Worm (Caenorhabditis elegans) whole organism, late embryonic: ENCODE results near the gene nhr-44.
A peak's percentile ranks its signal among the peaks of the same experiment; 100 is the strongest.

ENCODE experiments used
- C08G9.2 ChIP-seq: sonication (generic microtip); optimal IDR thresholded peaks from 2 replicates; lab custom pipeline; 2016; ENCODE audit warnings: mild to moderate bottlenecking, missing genetic modification characterization, moderate library complexity, missing compliant biosample characterization
- C38D4.7 ChIP-seq: fragments of 200-800 bp; sonication (Bioruptor generic); optimal IDR thresholded peaks from 2 replicates; lab custom pipeline; 2018; ENCODE audit warnings: mild to moderate bottlenecking, missing genetic modification characterization, moderate library complexity, missing compliant biosample characterization
- F13H6.1 ChIP-seq: sonication (generic microtip); optimal IDR thresholded peaks from 2 replicates; lab custom pipeline; 2016; ENCODE audit warnings: missing genetic modification characterization, missing compliant biosample characterization
- K09A11.1 ChIP-seq: sonication (generic microtip); optimal IDR thresholded peaks from 2 replicates; lab custom pipeline; 2017; ENCODE audit warnings: antibody characterized with exemption, mild to moderate bottlenecking, missing genetic modification characterization, missing compliant biosample characterization; ENCODE audit not compliant: insufficient read depth
- ceh-19 ChIP-seq: fragments of 200-800 bp; sonication (Bioruptor generic); optimal IDR thresholded peaks from 2 replicates; lab custom pipeline; 2018; ENCODE audit warnings: mild to moderate bottlenecking, missing genetic modification characterization, missing compliant biosample characterization
- ceh-24 ChIP-seq: sonication (generic microtip); optimal IDR thresholded peaks from 2 replicates; lab custom pipeline; 2016; ENCODE audit warnings: mild to moderate bottlenecking, missing genetic modification characterization, missing compliant biosample characterization
- ceh-45 ChIP-seq: fragments of 200-800 bp; sonication (Bioruptor generic); IDR thresholded peaks from 2 replicates; pipeline ENCODE4 v1.3.6; 2022; ENCODE audit warnings: missing genetic modification reagents, missing genetic modification characterization, missing compliant biosample characterization
- ceh-48 ChIP-seq: sonication (generic microtip); optimal IDR thresholded peaks from 2 replicates; lab custom pipeline; 2016; ENCODE audit warnings: missing genetic modification characterization, inconsistent platforms, missing compliant biosample characterization
- ceh-6 ChIP-seq: fragments of 200-800 bp; sonication (Bioruptor generic); optimal IDR thresholded peaks from 2 replicates; lab custom pipeline; 2018; ENCODE audit warnings: mild to moderate bottlenecking, missing genetic modification characterization, missing compliant biosample characterization
- che-1 ChIP-seq: sonication (generic microtip); optimal IDR thresholded peaks from 2 replicates; lab custom pipeline; 2016; ENCODE audit warnings: mild to moderate bottlenecking, missing genetic modification characterization, missing compliant biosample characterization
- dmd-4 ChIP-seq: sonication (generic microtip); optimal IDR thresholded peaks from 2 replicates; lab custom pipeline; 2016; ENCODE audit warnings: borderline replicate concordance, missing genetic modification characterization, missing compliant biosample characterization
- dve-1 ChIP-seq: sonication (generic microtip); optimal IDR thresholded peaks from 2 replicates; lab custom pipeline; 2017; ENCODE audit warnings: antibody characterized with exemption, mild to moderate bottlenecking, missing genetic modification characterization, missing compliant biosample characterization
- elt-2 ChIP-seq: sonication (generic microtip); optimal IDR thresholded peaks from 2 replicates; lab custom pipeline; 2016; ENCODE audit warnings: missing genetic modification reagents, missing genetic modification characterization, missing compliant biosample characterization
- elt-4 ChIP-seq: sonication (generic microtip); optimal IDR thresholded peaks from 2 replicates; lab custom pipeline; 2016; ENCODE audit warnings: missing genetic modification characterization, missing compliant biosample characterization
- ets-4 ChIP-seq: sonication (generic microtip); optimal IDR thresholded peaks from 2 replicates; lab custom pipeline; 2016; ENCODE audit warnings: missing genetic modification characterization, missing compliant biosample characterization
- eyg-1 ChIP-seq: sonication (generic microtip); optimal IDR thresholded peaks from 2 replicates; lab custom pipeline; 2016; ENCODE audit warnings: missing genotype, missing genetic modification characterization, missing compliant biosample characterization
- fkh-6 ChIP-seq: sonication (generic microtip); optimal IDR thresholded peaks from 2 replicates; lab custom pipeline; 2016; ENCODE audit warnings: missing genetic modification characterization, missing compliant biosample characterization
- hlh-13 ChIP-seq: fragments of 200-800 bp; sonication (Bioruptor generic); optimal IDR thresholded peaks from 2 replicates; lab custom pipeline; 2018; ENCODE audit warnings: mild to moderate bottlenecking, missing genetic modification characterization, missing compliant biosample characterization
- lin-11 ChIP-seq: fragments of 200-800 bp; sonication (Bioruptor generic); optimal IDR thresholded peaks from 2 replicates; lab custom pipeline; 2018; ENCODE audit warnings: mild to moderate bottlenecking, missing genetic modification characterization, missing compliant biosample characterization
- nfya-1 ChIP-seq: sonication (generic microtip); optimal IDR thresholded peaks from 2 replicates; lab custom pipeline; 2017; ENCODE audit warnings: missing genetic modification characterization, mild to moderate bottlenecking, missing compliant biosample characterization, antibody characterized with exemption, moderate library complexity
- nhr-11 ChIP-seq: fragments of 150-350 bp; optimal IDR thresholded peaks from 2 replicates; lab custom pipeline; 2014; ENCODE audit warnings: missing biosample characterization, missing genetic modification characterization
- npax-4 ChIP-seq: sonication (generic microtip); optimal IDR thresholded peaks from 2 replicates; lab custom pipeline; 2016; ENCODE audit warnings: missing genetic modification characterization, missing compliant biosample characterization
- odd-2 ChIP-seq: sonication (generic microtip); optimal IDR thresholded peaks from 2 replicates; lab custom pipeline; 2017; ENCODE audit warnings: antibody characterized with exemption, mild to moderate bottlenecking, missing genetic modification characterization, missing compliant biosample characterization
- pag-3 ChIP-seq: sonication (generic microtip); optimal IDR thresholded peaks from 2 replicates; lab custom pipeline; 2016; ENCODE audit warnings: missing compliant biosample characterization, missing genetic modification characterization, borderline replicate concordance
- pax-1 ChIP-seq: fragments of 150-350 bp; optimal IDR thresholded peaks from 2 replicates; lab custom pipeline; 2014; ENCODE audit warnings: missing biosample characterization, missing genetic modification characterization
- pha-2 ChIP-seq: sonication (generic microtip); optimal IDR thresholded peaks from 2 replicates; lab custom pipeline; 2017; ENCODE audit warnings: mild to moderate bottlenecking, missing genetic modification characterization, missing compliant biosample characterization
- pha-4 ChIP-seq: fragments of 150-350 bp; optimal IDR thresholded peaks from 2 replicates; lab custom pipeline; 2018; ENCODE audit warnings: missing biosample characterization, missing genetic modification reagents, missing genetic modification characterization
- pros-1 ChIP-seq: fragments of 150-350 bp; optimal IDR thresholded peaks from 2 replicates; lab custom pipeline; 2014; ENCODE audit warnings: missing biosample characterization, missing genetic modification reagents, missing genetic modification characterization
- ref-2 ChIP-seq: sonication (generic microtip); optimal IDR thresholded peaks from 2 replicates; lab custom pipeline; 2016; ENCODE audit warnings: missing genetic modification characterization, missing compliant biosample characterization
- rnt-1 ChIP-seq: sonication (generic microtip); optimal IDR thresholded peaks from 2 replicates; lab custom pipeline; 2016; ENCODE audit warnings: missing genetic modification characterization, missing compliant biosample characterization
- sdc-2 ChIP-seq: sonication (generic microtip); optimal IDR thresholded peaks from 2 replicates; lab custom pipeline; 2016; ENCODE audit warnings: missing genotype, missing genetic modification characterization, missing compliant biosample characterization
- sox-2 ChIP-seq: fragments of 200-800 bp; sonication (Bioruptor generic); IDR thresholded peaks from 2 replicates; pipeline ENCODE4 v1.3.6; 2022; ENCODE audit warnings: missing genetic modification reagents, missing genetic modification characterization, missing compliant biosample characterization
- syd-9 ChIP-seq: sonication (generic microtip); optimal IDR thresholded peaks from 2 replicates; lab custom pipeline; 2016; ENCODE audit warnings: mild to moderate bottlenecking, missing genetic modification characterization, moderate library complexity, missing compliant biosample characterization
- tbx-2 ChIP-seq: sonication (generic microtip); optimal IDR thresholded peaks from 2 replicates; lab custom pipeline; 2016; ENCODE audit warnings: missing genetic modification characterization, missing compliant biosample characterization
- unc-42 ChIP-seq: sonication (generic microtip); optimal IDR thresholded peaks from 2 replicates; lab custom pipeline; 2016; ENCODE audit warnings: missing genotype, missing genetic modification characterization, missing compliant biosample characterization

Gene nhr-44

DNA sequence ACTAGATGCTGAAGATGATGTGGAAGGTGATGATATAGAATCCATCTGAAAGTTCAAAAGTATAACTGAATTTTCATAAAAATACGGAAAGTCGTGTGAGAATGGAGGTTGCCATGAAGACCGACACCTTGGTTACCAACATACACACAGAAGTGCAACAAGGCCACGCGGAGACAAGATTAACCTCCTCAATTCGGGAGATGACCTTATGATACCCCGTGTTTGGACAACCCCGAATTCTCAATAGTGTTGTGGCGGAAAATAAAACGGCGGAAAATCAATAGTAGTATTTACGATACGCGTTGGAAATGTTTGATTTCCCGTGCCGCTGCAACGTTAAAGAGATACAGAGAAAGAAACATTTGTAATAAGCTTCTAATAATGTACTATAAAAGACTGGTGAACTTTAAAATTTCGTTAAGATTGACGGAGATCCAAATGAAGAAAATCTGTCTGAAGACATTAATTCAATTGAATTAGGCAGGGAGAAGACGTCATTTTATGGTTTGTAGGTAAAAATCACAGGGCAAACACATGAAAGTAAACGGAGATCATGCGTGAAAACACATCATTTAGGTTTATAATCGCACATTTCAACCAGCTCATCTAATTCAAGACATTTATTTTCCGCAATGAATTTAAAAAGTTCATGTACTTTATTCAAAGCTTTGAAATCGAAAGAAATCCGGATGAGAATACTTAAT is at the start of gene nhr-44:
Gene nhr-44 (minus strand): TSS at position 51 of the 704 bp plus-strand sequence.
- TF ChIP-seq hlh-13 (GFP tag; lab: Kevin White, UChicago) (no peak), pax-1 (peak; percentile 53)
- TF ChIP-seq, all 69 proteins: peak for 1

DNA sequence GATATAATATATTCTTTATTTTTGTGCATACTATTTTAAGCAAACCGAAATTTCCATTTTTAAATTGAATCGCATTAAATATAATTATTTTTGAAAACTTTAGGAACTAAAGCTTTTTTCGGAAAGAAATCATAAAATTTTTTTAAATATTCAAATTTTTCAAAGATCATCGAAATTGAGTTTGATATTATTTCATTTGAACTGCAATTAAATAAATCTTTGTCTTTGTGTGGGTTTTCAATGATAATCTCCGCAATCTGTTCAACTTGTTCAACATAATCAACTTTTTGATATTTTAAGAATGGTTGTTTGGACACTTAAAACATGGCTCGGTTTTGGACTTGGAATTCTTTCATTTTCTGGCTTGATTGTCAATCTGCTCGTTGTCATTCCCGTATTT is 45.3 kb upstream of the nhr-44 start, which contains the start of gene srx-2:
Gene srx-2 (plus strand): TSS at position 301 of the 400 bp plus-strand sequence.
- TF ChIP-seq eyg-1 (tag; lab: Kevin White, UChicago): no peak
- no peak for TF ChIP-seq ceh-6 (GFP tag; lab: Kevin White, UChicago)
- TF ChIP-seq unc-42: no peak
- no peak for TF ChIP-seq pha-4
- no peak for TF ChIP-seq nhr-11 (tag; lab: Kevin White, UChicago)
- TF ChIP-seq ceh-45 (GFP tag; lab: Robert Waterston, UW): no peak
- TF ChIP-seq fkh-6: no peak
- TF ChIP-seq dmd-4 (tag; lab: Kevin White, UChicago): no peak
- no peak for TF ChIP-seq pros-1

DNA sequence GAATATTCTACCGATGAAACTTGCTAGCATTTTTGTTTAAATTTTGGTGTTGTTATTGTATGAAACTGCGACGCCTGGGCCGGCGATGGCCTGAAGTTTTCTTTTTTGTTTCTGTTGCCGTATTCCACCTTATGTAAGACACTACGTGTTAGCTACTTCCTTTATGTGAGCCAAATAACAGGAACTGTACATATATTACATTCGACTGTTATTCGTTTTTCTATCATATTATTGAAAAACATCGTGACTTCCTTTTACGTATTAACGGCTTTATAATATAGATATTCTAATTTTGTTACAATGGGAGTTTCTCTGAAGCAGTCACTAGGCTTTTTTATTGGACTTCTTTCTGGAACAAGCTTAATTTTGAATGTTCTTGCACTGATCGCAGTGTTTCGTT is 41.3 kb upstream of the nhr-44 start, which contains the start of gene srx-3:
Gene srx-3 (plus strand): TSS at position 301 of the 400 bp plus-strand sequence.
- no peak for TF ChIP-seq npax-4 (tag; lab: Kevin White, UChicago)
- TF ChIP-seq tbx-2 (tag; lab: Kevin White, UChicago): no peak
- TF ChIP-seq C08G9.2: no peak
- TF ChIP-seq ceh-19: no peak
- no peak for TF ChIP-seq C38D4.7 (GFP tag; lab: Kevin White, UChicago)
- no peak for TF ChIP-seq lin-11 (tag; lab: Kevin White, UChicago)
- no peak for TF ChIP-seq eyg-1 (tag; lab: Kevin White, UChicago)
- no peak for TF ChIP-seq nfya-1 (tag; lab: Kevin White, UChicago)
- TF ChIP-seq sdc-2 (tag; lab: Kevin White, UChicago): no peak
- no peak for TF ChIP-seq syd-9 (tag; lab: Kevin White, UChicago)
- no peak for TF ChIP-seq sox-2 (GFP tag; lab: Robert Waterston, UW)
- TF ChIP-seq elt-2 (tag; lab: Kevin White, UChicago): no peak
- TF ChIP-seq che-1 (tag; lab: Kevin White, UChicago): no peak
- no peak for TF ChIP-seq pag-3 (tag; lab: Kevin White, UChicago)
- no peak for TF ChIP-seq ets-4 (tag; lab: Kevin White, UChicago)
- no peak for TF ChIP-seq dve-1 (tag; lab: Kevin White, UChicago)
- TF ChIP-seq rnt-1 (tag; lab: Kevin White, UChicago): no peak

DNA sequence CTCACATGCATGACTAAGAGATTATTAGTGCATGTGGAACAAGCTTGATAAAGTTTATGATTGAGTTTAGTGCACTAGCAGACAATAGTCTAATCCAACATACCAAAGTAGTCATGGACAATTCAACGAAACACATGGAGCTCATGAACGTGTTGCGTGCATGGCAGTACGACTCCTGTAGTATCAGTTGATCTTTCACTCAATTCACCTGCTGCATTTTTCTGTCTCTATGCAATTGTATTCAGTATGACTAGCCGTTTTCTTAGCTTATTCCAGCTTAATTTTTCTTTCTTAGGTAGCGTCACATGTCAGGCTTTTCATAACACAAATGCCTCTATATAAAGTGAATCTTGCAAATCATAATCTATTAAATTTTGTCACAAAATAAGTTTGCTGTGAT is 39.4 kb upstream of the nhr-44 start, which contains the start of gene srx-1:
Gene srx-1 (plus strand): TSS at position 382 of the 400 bp plus-strand sequence.
- TF ChIP-seq ref-2 (tag; lab: Kevin White, UChicago): no peak
- TF ChIP-seq ceh-19: no peak
- no peak for TF ChIP-seq odd-2 (tag; lab: Kevin White, UChicago)
- TF ChIP-seq ceh-48 (tag; lab: Kevin White, UChicago): no peak
- no peak for TF ChIP-seq sox-2 (GFP tag; lab: Robert Waterston, UW)
- no peak for TF ChIP-seq pag-3 (tag; lab: Kevin White, UChicago)
- no peak for TF ChIP-seq ceh-24 (tag; lab: Kevin White, UChicago)
- no peak for TF ChIP-seq che-1 (tag; lab: Kevin White, UChicago)
- no peak for TF ChIP-seq ets-4 (tag; lab: Kevin White, UChicago)
- TF ChIP-seq sdc-2 (tag; lab: Kevin White, UChicago): no peak
- TF ChIP-seq pha-2 (tag; lab: Kevin White, UChicago): no peak
- TF ChIP-seq pros-1: no peak
- TF ChIP-seq nhr-11 (tag; lab: Kevin White, UChicago): no peak
- no peak for TF ChIP-seq elt-4
- no peak for TF ChIP-seq K09A11.1 (tag; lab: Kevin White, UChicago)
- no peak for TF ChIP-seq rnt-1 (tag; lab: Kevin White, UChicago)
- no peak for TF ChIP-seq F13H6.1 (tag; lab: Kevin White, UChicago)
- TF ChIP-seq, all 69 proteins: peak for 0
